Fruit fly (Drosophila melanogaster) whole organism, embryonic: ENCODE data around the gene MICU3.

ENCODE experiments used
- ATbp ChIP-seq: fragments of 200-800 bp; sonication (Bioruptor generic); optimal IDR thresholded peaks from 2 replicates; lab custom pipeline; 2017; ENCODE audit warnings: missing biosample characterization, mild to moderate bottlenecking, missing genetic modification characterization, missing genetic modification reagents
- Atf-2 ChIP-seq: fragments of 200-800 bp; sonication (Bioruptor generic); optimal IDR thresholded peaks from 2 replicates; lab custom pipeline; 2016; ENCODE audit warnings: missing biosample characterization, missing genetic modification characterization
- Atf6 ChIP-seq: fragments of 200-800 bp; sonication (Bioruptor generic); IDR thresholded peaks from 2 replicates; pipeline ENCODE4 v1.3.6; 2022; ENCODE audit warnings: missing biosample characterization, missing genetic modification characterization
- B-H1 ChIP-seq: fragments of 200-800 bp; sonication (Bioruptor generic); IDR thresholded peaks from 3 replicates; pipeline ENCODE4 v1.3.6; 2022; ENCODE audit warnings: missing biosample characterization, missing genetic modification characterization
- CG11456 ChIP-seq: fragments of 200-800 bp; sonication (Bioruptor generic); IDR thresholded peaks from 3 replicates; pipeline ENCODE4 v1.3.6; 2022; ENCODE audit warnings: missing biosample characterization, missing genetic modification characterization
- CG15011 ChIP-seq: fragments of 200-800 bp; sonication (Bioruptor generic); optimal IDR thresholded peaks from 3 replicates; lab custom pipeline; 2018; ENCODE audit warnings: missing biosample characterization, mild to moderate bottlenecking, missing genetic modification characterization
- CG15269 ChIP-seq: fragments of 200-800 bp; sonication (Bioruptor generic); optimal IDR thresholded peaks from 2 replicates; lab custom pipeline; 2018; ENCODE audit warnings: missing biosample characterization, mild to moderate bottlenecking, missing genetic modification characterization, moderate library complexity
- CG17912 ChIP-seq: fragments of 200-800 bp; sonication (Bioruptor generic); optimal IDR thresholded peaks from 2 replicates; lab custom pipeline; 2018; ENCODE audit warnings: missing biosample characterization, mild to moderate bottlenecking, missing genetic modification characterization
- CG18476 ChIP-seq: fragments of 200-800 bp; sonication (Bioruptor generic); optimal IDR thresholded peaks from 2 replicates; lab custom pipeline; 2016; ENCODE audit warnings: missing biosample characterization, mild to moderate bottlenecking, missing genetic modification characterization
- CG18599 ChIP-seq: fragments of 200-800 bp; sonication (Bioruptor generic); optimal IDR thresholded peaks from 3 replicates; lab custom pipeline; 2017; ENCODE audit warnings: missing biosample characterization, missing genetic modification characterization, mild to moderate bottlenecking, moderate library complexity, missing genetic modification reagents
- CG30431 ChIP-seq: fragments of 200-800 bp; sonication (Bioruptor generic); optimal IDR thresholded peaks from 2 replicates; lab custom pipeline; 2017; ENCODE audit warnings: missing biosample characterization, missing genetic modification characterization
- CG34376 ChIP-seq: fragments of 200-800 bp; sonication (Bioruptor generic); optimal IDR thresholded peaks from 2 replicates; lab custom pipeline; 2018; ENCODE audit warnings: missing biosample characterization, mild to moderate bottlenecking, missing genetic modification characterization
- CG34422 ChIP-seq: fragments of 200-800 bp; sonication (Bioruptor generic); IDR thresholded peaks from 3 replicates; pipeline ENCODE4 v1.3.6; 2022; ENCODE audit warnings: missing biosample characterization, missing genetic modification characterization
- CG4707 ChIP-seq: fragments of 200-800 bp; sonication (Bioruptor generic); optimal IDR thresholded peaks from 2 replicates; lab custom pipeline; 2018; ENCODE audit warnings: missing biosample characterization, mild to moderate bottlenecking, missing genetic modification characterization, moderate library complexity
- CG6254 ChIP-seq: fragments of 200-800 bp; sonication (Bioruptor generic); optimal IDR thresholded peaks from 3 replicates; lab custom pipeline; 2017; ENCODE audit warnings: mild to moderate bottlenecking, missing biosample characterization, missing genetic modification reagents, missing genetic modification characterization
- CG7271 ChIP-seq: fragments of 200-800 bp; sonication (Bioruptor generic); optimal IDR thresholded peaks from 2 replicates; lab custom pipeline; 2018; ENCODE audit warnings: missing biosample characterization, mild to moderate bottlenecking, missing genetic modification characterization, moderate library complexity
- D19A ChIP-seq: fragments of 200-800 bp; optimal IDR thresholded peaks from 3 replicates; lab custom pipeline; 2019; ENCODE audit warnings: missing biosample characterization, mild to moderate bottlenecking, missing genetic modification characterization, moderate library complexity
- Dll ChIP-seq: fragments of 200-800 bp; sonication (Bioruptor generic); IDR thresholded peaks from 4 replicates; pipeline ENCODE4 v1.3.6; 2022; ENCODE audit warnings: missing biosample characterization, missing genetic modification characterization; ENCODE audit not compliant: partially characterized antibody
- Dref ChIP-seq: fragments of 200-800 bp; sonication (Bioruptor generic); IDR thresholded peaks from 2 replicates; pipeline ENCODE4 v1.3.6; 2022; ENCODE audit warnings: missing biosample characterization, missing genetic modification characterization
- Gsc ChIP-seq: fragments of 200-800 bp; sonication (Bioruptor generic); IDR thresholded peaks from 2 replicates; pipeline ENCODE4 v1.3.6; 2022; ENCODE audit warnings: missing biosample characterization, missing genetic modification characterization
- Lim3 ChIP-seq: fragments of 200-800 bp; sonication (Bioruptor generic); IDR thresholded peaks from 2 replicates; pipeline ENCODE4 v1.3.6; 2022; ENCODE audit warnings: missing biosample characterization, missing genetic modification characterization
- Med ChIP-seq: fragments of 200-800 bp; sonication (Bioruptor generic); peaks from one replicate; lab custom pipeline; 2016; ENCODE audit warnings: missing biosample characterization, missing genetic modification characterization, mild to moderate bottlenecking, inconsistent platforms, moderate library complexity
- Neu2 ChIP-seq: fragments of 200-800 bp; sonication (Bioruptor generic); optimal IDR thresholded peaks from 3 replicates; lab custom pipeline; 2016; ENCODE audit warnings: missing biosample characterization, missing genetic modification characterization, borderline replicate concordance
- NfI ChIP-seq: fragments of 200-800 bp; sonication (Bioruptor generic); optimal IDR thresholded peaks from 3 replicates; lab custom pipeline; 2018; ENCODE audit warnings: missing biosample characterization, mild to moderate bottlenecking, missing genetic modification characterization, moderate library complexity
- Rx ChIP-seq: fragments of 200-800 bp; sonication (Bioruptor generic); IDR thresholded peaks from 2 replicates; pipeline ENCODE4 v1.3.6; 2022; ENCODE audit warnings: missing biosample characterization, missing genetic modification characterization
- Sry-β ChIP-seq: fragments of 200-800 bp; sonication (Bioruptor generic); optimal IDR thresholded peaks from 2 replicates; lab custom pipeline; 2018; ENCODE audit warnings: missing biosample characterization, mild to moderate bottlenecking, missing genetic modification characterization, moderate library complexity
- Sry-δ ChIP-seq: fragments of 200-800 bp; sonication (Bioruptor generic); optimal IDR thresholded peaks from 2 replicates; lab custom pipeline; 2016; ENCODE audit warnings: missing biosample characterization, missing genetic modification characterization
- Tbp ChIP-seq: fragments of >200 bp; optimal IDR thresholded peaks from 2 replicates; lab custom pipeline; 2018; ENCODE audit warnings: missing biosample characterization, missing genetic modification characterization
- corto ChIP-seq: fragments of 200-800 bp; sonication (Bioruptor generic); optimal IDR thresholded peaks from 2 replicates; lab custom pipeline; 2016; ENCODE audit warnings: missing biosample characterization, mild to moderate bottlenecking, missing genetic modification characterization, moderate library complexity
- crp ChIP-seq, 2 experiments: fragments of 200-800 bp; sonication (Bioruptor generic); optimal IDR thresholded peaks; 2 replicates in 1 of 2; 3 replicates in 1 of 2; lab custom pipeline; 2017; ENCODE audit warnings: missing biosample characterization in 2 of 2, missing genetic modification characterization in 2 of 2, mild to moderate bottlenecking in 1 of 2, moderate library complexity in 1 of 2
- cwo ChIP-seq: fragments of 200-800 bp; sonication (Bioruptor generic); optimal IDR thresholded peaks from 3 replicates; lab custom pipeline; 2017; ENCODE audit warnings: missing biosample characterization, missing genetic modification characterization, mild to moderate bottlenecking, moderate library complexity, missing genetic modification reagents
- eve ChIP-seq, 2 experiments: fragments of >200 bp; optimal IDR thresholded peaks; 2 replicates each; lab custom pipeline; 2017; ENCODE audit warnings: missing biosample characterization in 2 of 2, missing genetic modification characterization in 2 of 2
- exex ChIP-seq: fragments of 200-800 bp; sonication (Bioruptor generic); optimal IDR thresholded peaks from 4 replicates; lab custom pipeline; 2018; ENCODE audit warnings: missing biosample characterization, mild to moderate bottlenecking, missing genetic modification characterization, moderate library complexity
- eyg ChIP-seq: fragments of 200-800 bp; sonication (Bioruptor generic); optimal IDR thresholded peaks from 3 replicates; lab custom pipeline; 2016; ENCODE audit warnings: missing biosample characterization, missing genetic modification characterization
- gcm ChIP-seq: fragments of 200-800 bp; sonication (Bioruptor generic); optimal IDR thresholded peaks from 2 replicates; lab custom pipeline; 2019; ENCODE audit warnings: missing biosample characterization, mild to moderate bottlenecking, missing genetic modification characterization, moderate library complexity
- gro ChIP-seq: fragments of 200-800 bp; sonication (Bioruptor generic); optimal IDR thresholded peaks from 2 replicates; lab custom pipeline; 2016; ENCODE audit warnings: missing biosample characterization, missing genetic modification characterization
- gsb-n ChIP-seq: fragments of 200-800 bp; sonication (Bioruptor generic); optimal IDR thresholded peaks from 3 replicates; lab custom pipeline; 2018; ENCODE audit warnings: missing biosample characterization, mild to moderate bottlenecking, missing genetic modification characterization
- h ChIP-seq: fragments of >200 bp; optimal IDR thresholded peaks from 2 replicates; lab custom pipeline; 2017
- hbn ChIP-seq: fragments of 200-800 bp; sonication (Bioruptor generic); IDR thresholded peaks from 2 replicates; pipeline ENCODE4 v1.3.6; 2022; ENCODE audit warnings: missing biosample characterization, missing genetic modification characterization; ENCODE audit not compliant: partially characterized antibody
- hkb ChIP-seq, 2 experiments: fragments of 200-800 bp in 1 of 2; fragments of >200 bp in 1 of 2; sonication (Bioruptor generic) in 1 of 2; IDR thresholded peaks in 1 of 2; optimal IDR thresholded peaks in 1 of 2; 2 replicates each; pipeline versions ENCODE4 v1.3.6 to Lab custom; 2017 to 2022; ENCODE audit warnings: missing biosample characterization in 1 of 2, missing genetic modification characterization in 1 of 2
- knrl ChIP-seq: fragments of 200-800 bp; sonication (Bioruptor generic); IDR thresholded peaks from 3 replicates; pipeline ENCODE4 v1.3.6; 2022; ENCODE audit warnings: missing biosample characterization, missing genetic modification characterization; ENCODE audit not compliant: partially characterized antibody
- ranshi ChIP-seq: fragments of 200-800 bp; sonication (Bioruptor generic); IDR thresholded peaks from 2 replicates; pipeline ENCODE4 v1.3.6; 2022; ENCODE audit warnings: missing biosample characterization, missing genetic modification characterization
- repo ChIP-seq: fragments of 200-800 bp; sonication (Bioruptor generic); optimal IDR thresholded peaks from 2 replicates; lab custom pipeline; 2016; ENCODE audit warnings: missing biosample characterization, missing genetic modification characterization
- rib ChIP-seq: fragments of 200-800 bp; sonication (Bioruptor generic); IDR thresholded peaks from 2 replicates; pipeline ENCODE4 v1.3.6; 2022; ENCODE audit warnings: missing biosample characterization, missing genetic modification characterization
- sens ChIP-seq: fragments of 200-800 bp; sonication (Bioruptor generic); peaks from one replicate; lab custom pipeline; 2016; ENCODE audit warnings: missing biosample characterization, missing genetic modification characterization
- so ChIP-seq: fragments of 200-800 bp; sonication (Bioruptor generic); IDR thresholded peaks from 3 replicates; pipeline ENCODE4 v1.3.6; 2022; ENCODE audit warnings: missing biosample characterization, missing genetic modification characterization
- unpg ChIP-seq: fragments of 200-800 bp; sonication (Bioruptor generic); optimal IDR thresholded peaks from 3 replicates; lab custom pipeline; 2018; ENCODE audit warnings: missing biosample characterization, mild to moderate bottlenecking, missing genetic modification characterization, moderate library complexity
- yki ChIP-seq: fragments of >200 bp; optimal IDR thresholded peaks from 3 replicates; lab custom pipeline; 2018
- zfh1 ChIP-seq: fragments of 200-800 bp; sonication (Bioruptor generic); IDR thresholded peaks from 3 replicates; pipeline ENCODE4 v1.3.6; 2022; ENCODE audit warnings: missing biosample characterization, missing genetic modification characterization

The MICU3 gene

DNA sequence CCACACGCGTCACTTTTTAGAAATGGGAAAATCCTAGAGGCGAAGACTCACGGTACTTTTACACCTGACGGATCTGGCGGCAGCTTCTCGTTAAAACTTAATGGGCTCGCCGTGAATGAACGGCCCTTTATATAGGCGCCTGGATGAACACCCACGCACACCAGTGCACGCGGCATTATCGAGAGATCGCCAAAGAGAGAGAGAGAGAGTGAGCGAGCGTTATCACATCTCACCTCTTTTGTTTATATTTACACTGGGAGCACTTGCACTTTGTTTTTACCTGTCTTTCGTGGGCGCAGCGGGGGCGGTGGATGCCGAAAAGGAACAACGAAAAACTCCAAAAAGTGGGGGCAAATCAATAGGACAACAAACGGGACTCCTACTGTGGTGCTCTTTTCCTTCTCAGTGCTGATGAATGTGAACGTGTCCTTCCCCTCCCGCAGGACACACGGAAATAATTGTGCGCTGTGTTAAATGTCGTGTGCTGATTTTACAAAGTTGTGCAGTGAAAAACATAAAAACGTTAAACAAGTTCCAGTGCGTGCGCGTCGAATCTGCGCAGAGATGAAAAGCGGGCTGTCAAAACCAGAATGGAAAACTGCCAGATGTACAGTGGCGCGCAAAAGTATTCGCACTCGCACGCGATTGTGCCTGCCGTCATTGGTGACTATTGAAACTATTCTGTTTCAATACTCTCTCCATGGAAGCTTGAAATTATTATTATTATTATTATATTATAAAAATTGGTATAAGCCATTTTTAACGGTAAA, 28.2 kb downstream of the MICU3 start, which contains the start of gene Mrp5 (continued):
- TF ChIP-seq gro (GFP tag; lab: Kevin White, UChicago) = peak; percentile 24
- TF ChIP-seq Tbp (GFP tag; lab: Kevin White, UChicago) = no peak
- TF ChIP-seq Lim3 (GFP tag; lab: Robert Waterston, UW) = no peak
- TF ChIP-seq exex (tag; lab: Kevin White, UChicago) = peak; percentile 10
- TF ChIP-seq yki = no peak
- no peak for TF ChIP-seq CG4707
- no peak for TF ChIP-seq CG7271 (tag; lab: Kevin White, UChicago)
- TF ChIP-seq Sry-δ (GFP tag; lab: Kevin White, UChicago) = no peak
- TF ChIP-seq cwo (GFP tag; lab: Kevin White, UChicago) = no peak
- peak; percentile 48; the same call in 1 of the 2 replicates for TF ChIP-seq ranshi (GFP tag; lab: Robert Waterston, UW)
- TF ChIP-seq Atf6 (GFP tag; lab: Robert Waterston, UW) = peak; percentile 15; the same call in 1 of the 2 replicates
- peak; percentile 32 for TF ChIP-seq Med (GFP tag; lab: Kevin White, UChicago)
- no peak for TF ChIP-seq Neu2 (GFP tag; lab: Kevin White, UChicago)
- TF ChIP-seq unpg (GFP tag; lab: Kevin White, UChicago) = peak; percentile 39
- TF ChIP-seq repo (GFP tag; lab: Kevin White, UChicago) = no peak
- TF ChIP-seq Atf-2 (GFP tag; lab: Kevin White, UChicago) = no peak
- TF ChIP-seq knrl (GFP tag; lab: Robert Waterston, UW) = no peak
- TF ChIP-seq Rx (GFP tag; lab: Robert Waterston, UW) = peak; percentile 53
- TF ChIP-seq Dref (GFP tag; lab: Robert Waterston, UW) = no peak
- 0 out of 4 replicates have a peak, but pooled peaks have one; percentile 18 for TF ChIP-seq Dll (GFP tag; lab: Robert Waterston, UW)
- no peak for TF ChIP-seq CG17912 (GFP tag; lab: Kevin White, UChicago)
- no peak for TF ChIP-seq corto (GFP tag; lab: Kevin White, UChicago)
- no peak for TF ChIP-seq Gsc (GFP tag; lab: Robert Waterston, UW)
- no peak for TF ChIP-seq eve (GFP tag; optimal IDR thresholded peaks at IDR 0.05; lab: Kevin White, UChicago)
- peak; percentile 42 for TF ChIP-seq NfI (GFP tag; lab: Kevin White, UChicago)
- TF ChIP-seq eyg (GFP tag; lab: Kevin White, UChicago) = no peak
- peak; percentile 33 for TF ChIP-seq D19A (tag; lab: Kevin White, UChicago)
- TF ChIP-seq crp (GFP tag; optimal IDR thresholded peaks at IDR 0.05; lab: Kevin White, UChicago) = no peak
- no peak for TF ChIP-seq CG15011 (GFP tag; lab: Kevin White, UChicago)
- TF ChIP-seq CG18476 = no peak
- peak; percentile 64 for TF ChIP-seq sens (GFP tag; lab: Kevin White, UChicago)
- no peak for TF ChIP-seq gcm (GFP tag; lab: Kevin White, UChicago)
- TF ChIP-seq CG6254 (GFP tag; lab: Kevin White, UChicago) = peak; percentile 50
- no peak for TF ChIP-seq gsb-n (tag; lab: Kevin White, UChicago)
- TF ChIP-seq so (GFP tag; lab: Robert Waterston, UW) = no peak
- TF ChIP-seq hbn = no peak
- TF ChIP-seq rib (GFP tag; lab: Robert Waterston, UW) = no peak
- TF ChIP-seq ATbp (GFP tag; lab: Kevin White, UChicago) = peak; percentile 54
- peak; percentile 41 for TF ChIP-seq CG15269 (tag; lab: Kevin White, UChicago)
- TF ChIP-seq CG34422 (GFP tag; lab: Robert Waterston, UW) = peak; percentile 57; the same call in 2 of the 3 replicates
- TF ChIP-seq CG34376 = peak; percentile 45
- TF ChIP-seq B-H1 (GFP tag; lab: Robert Waterston, UW) = peak; percentile 40; the same call in 2 of the 3 replicates
- peak; percentile 7 for TF ChIP-seq CG30431
- TF ChIP-seq Sry-β (GFP tag; lab: Kevin White, UChicago) = no peak
- peak; percentile 70 for TF ChIP-seq zfh1 (GFP tag; lab: Robert Waterston, UW)
- TF ChIP-seq CG18599 = peak; percentile 36
- peak; percentile 80 for TF ChIP-seq CG11456 (GFP tag; lab: Robert Waterston, UW)
- TF ChIP-seq hkb (optimal IDR thresholded peaks at IDR 0.05; lab: Kevin White, UChicago) = no peak
- TF ChIP-seq hkb (GFP tag; IDR thresholded peaks at IDR 0.05; lab: Robert Waterston, UW) = peak; percentile 73
- no peak for TF ChIP-seq h (lab: Kevin White, UChicago)
